Worm (Caenorhabditis elegans) whole organism, late embryonic: Measurements from ENCODE around the gene hcp-1.

Experiments
- F13H6.1 ChIP-seq: sonication (generic microtip); optimal IDR thresholded peaks from 2 replicates; lab custom pipeline; 2016; ENCODE audit warnings: missing genetic modification characterization, missing compliant biosample characterization
- K02D7.2 ChIP-seq: sonication (generic microtip); optimal IDR thresholded peaks from 2 replicates; lab custom pipeline; 2017; ENCODE audit warnings: mild to moderate bottlenecking, missing genetic modification characterization, missing compliant biosample characterization
- K09A11.1 ChIP-seq: sonication (generic microtip); optimal IDR thresholded peaks from 2 replicates; lab custom pipeline; 2017; ENCODE audit warnings: antibody characterized with exemption, mild to moderate bottlenecking, missing genetic modification characterization, missing compliant biosample characterization; ENCODE audit not compliant: insufficient read depth
- Y22D7AL.16 ChIP-seq: sonication (generic microtip); optimal IDR thresholded peaks from 2 replicates; lab custom pipeline; 2016; ENCODE audit warnings: missing genetic modification characterization, missing compliant biosample characterization
- ahr-1 ChIP-seq: sonication (generic microtip); optimal IDR thresholded peaks from 2 replicates; lab custom pipeline; 2016; ENCODE audit warnings: missing genetic modification characterization, missing compliant biosample characterization
- ceh-14 ChIP-seq: sonication (generic microtip); optimal IDR thresholded peaks from 2 replicates; lab custom pipeline; 2016; ENCODE audit warnings: missing genotype, missing genetic modification characterization, missing compliant biosample characterization
- ceh-19 ChIP-seq: fragments of 200-800 bp; sonication (Bioruptor generic); optimal IDR thresholded peaks from 2 replicates; lab custom pipeline; 2018; ENCODE audit warnings: mild to moderate bottlenecking, missing genetic modification characterization, missing compliant biosample characterization
- ceh-2 ChIP-seq: sonication (generic microtip); optimal IDR thresholded peaks from 2 replicates; lab custom pipeline; 2016; ENCODE audit warnings: missing genotype, missing genetic modification characterization, missing compliant biosample characterization
- ceh-22 ChIP-seq: sonication (generic microtip); optimal IDR thresholded peaks from 2 replicates; lab custom pipeline; 2017; ENCODE audit warnings: missing biosample characterization, missing genetic modification characterization
- ceh-48 ChIP-seq: sonication (generic microtip); optimal IDR thresholded peaks from 2 replicates; lab custom pipeline; 2016; ENCODE audit warnings: missing genetic modification characterization, inconsistent platforms, missing compliant biosample characterization
- dmd-4 ChIP-seq: sonication (generic microtip); optimal IDR thresholded peaks from 2 replicates; lab custom pipeline; 2016; ENCODE audit warnings: borderline replicate concordance, missing genetic modification characterization, missing compliant biosample characterization
- dve-1 ChIP-seq: sonication (generic microtip); optimal IDR thresholded peaks from 2 replicates; lab custom pipeline; 2017; ENCODE audit warnings: antibody characterized with exemption, mild to moderate bottlenecking, missing genetic modification characterization, missing compliant biosample characterization
- elt-2 ChIP-seq: sonication (generic microtip); optimal IDR thresholded peaks from 2 replicates; lab custom pipeline; 2016; ENCODE audit warnings: missing genetic modification reagents, missing genetic modification characterization, missing compliant biosample characterization
- elt-4 ChIP-seq: sonication (generic microtip); optimal IDR thresholded peaks from 2 replicates; lab custom pipeline; 2016; ENCODE audit warnings: missing genetic modification characterization, missing compliant biosample characterization
- fax-1 ChIP-seq: sonication (generic microtip); optimal IDR thresholded peaks from 2 replicates; lab custom pipeline; 2016; ENCODE audit warnings: missing genotype, missing genetic modification characterization, missing compliant biosample characterization
- gmeb-2 ChIP-seq: sonication (generic microtip); optimal IDR thresholded peaks from 2 replicates; lab custom pipeline; 2016; ENCODE audit warnings: missing genetic modification characterization, inconsistent platforms, missing compliant biosample characterization
- hlh-13 ChIP-seq: fragments of 200-800 bp; sonication (Bioruptor generic); optimal IDR thresholded peaks from 2 replicates; lab custom pipeline; 2018; ENCODE audit warnings: mild to moderate bottlenecking, missing genetic modification characterization, missing compliant biosample characterization
- hlh-30 ChIP-seq: sonication (generic microtip); optimal IDR thresholded peaks from 2 replicates; lab custom pipeline; 2017; ENCODE audit warnings: antibody characterized with exemption, missing genetic modification characterization, missing compliant biosample characterization; ENCODE audit not compliant: insufficient read depth
- hlh-6 ChIP-seq: sonication (generic microtip); optimal IDR thresholded peaks from 2 replicates; lab custom pipeline; 2016; ENCODE audit warnings: missing genotype, missing genetic modification characterization, missing compliant biosample characterization
- hlh-8 ChIP-seq: sonication (generic microtip); optimal IDR thresholded peaks from 2 replicates; lab custom pipeline; 2016; ENCODE audit warnings: missing genotype, missing genetic modification characterization, missing compliant biosample characterization
- lin-11 ChIP-seq: fragments of 200-800 bp; sonication (Bioruptor generic); optimal IDR thresholded peaks from 2 replicates; lab custom pipeline; 2018; ENCODE audit warnings: mild to moderate bottlenecking, missing genetic modification characterization, missing compliant biosample characterization
- pag-3 ChIP-seq: sonication (generic microtip); optimal IDR thresholded peaks from 2 replicates; lab custom pipeline; 2016; ENCODE audit warnings: missing compliant biosample characterization, missing genetic modification characterization, borderline replicate concordance
- pat-9 ChIP-seq: fragments of 200-800 bp; sonication (Bioruptor generic); optimal IDR thresholded peaks from 2 replicates; lab custom pipeline; 2018; ENCODE audit warnings: mild to moderate bottlenecking, missing genetic modification characterization, moderate library complexity, missing compliant biosample characterization
- pax-1 ChIP-seq: fragments of 150-350 bp; optimal IDR thresholded peaks from 2 replicates; lab custom pipeline; 2014; ENCODE audit warnings: missing biosample characterization, missing genetic modification characterization
- pha-2 ChIP-seq: sonication (generic microtip); optimal IDR thresholded peaks from 2 replicates; lab custom pipeline; 2017; ENCODE audit warnings: mild to moderate bottlenecking, missing genetic modification characterization, missing compliant biosample characterization
- pros-1 ChIP-seq: fragments of 150-350 bp; optimal IDR thresholded peaks from 2 replicates; lab custom pipeline; 2014; ENCODE audit warnings: missing biosample characterization, missing genetic modification reagents, missing genetic modification characterization
- ref-2 ChIP-seq: sonication (generic microtip); optimal IDR thresholded peaks from 2 replicates; lab custom pipeline; 2016; ENCODE audit warnings: missing genetic modification characterization, missing compliant biosample characterization
- sdc-2 ChIP-seq: sonication (generic microtip); optimal IDR thresholded peaks from 2 replicates; lab custom pipeline; 2016; ENCODE audit warnings: missing genotype, missing genetic modification characterization, missing compliant biosample characterization
- syd-9 ChIP-seq: sonication (generic microtip); optimal IDR thresholded peaks from 2 replicates; lab custom pipeline; 2016; ENCODE audit warnings: mild to moderate bottlenecking, missing genetic modification characterization, moderate library complexity, missing compliant biosample characterization
- tbx-2 ChIP-seq: sonication (generic microtip); optimal IDR thresholded peaks from 2 replicates; lab custom pipeline; 2016; ENCODE audit warnings: missing genetic modification characterization, missing compliant biosample characterization
- ttx-3 ChIP-seq: sonication (generic microtip); optimal IDR thresholded peaks from 2 replicates; lab custom pipeline; 2016; ENCODE audit warnings: missing genetic modification reagents, missing genetic modification characterization, missing compliant biosample characterization
- unc-3 ChIP-seq, 2 experiments: fragments of 200-800 bp in 1 of 2; sonication (Bioruptor generic) in 1 of 2; sonication (generic microtip) in 1 of 2; conservative IDR thresholded peaks in 1 of 2; optimal IDR thresholded peaks in 1 of 2; 2 replicates each; pipeline versions ENCODE4 v1.3.6 to Lab custom; 2016 to 2022; ENCODE audit warnings: missing compliant biosample characterization in 2 of 2, missing genetic modification characterization in 2 of 2, missing genetic modification reagents in 1 of 2
- unc-55 ChIP-seq: sonication (generic microtip); optimal IDR thresholded peaks from 2 replicates; lab custom pipeline; 2017; ENCODE audit warnings: missing biosample characterization, missing genetic modification reagents, missing genetic modification characterization
- unc-86 ChIP-seq: sonication (generic microtip); optimal IDR thresholded peaks from 2 replicates; lab custom pipeline; 2016; ENCODE audit warnings: missing genetic modification characterization, missing compliant biosample characterization

hcp-1 gene

DNA sequence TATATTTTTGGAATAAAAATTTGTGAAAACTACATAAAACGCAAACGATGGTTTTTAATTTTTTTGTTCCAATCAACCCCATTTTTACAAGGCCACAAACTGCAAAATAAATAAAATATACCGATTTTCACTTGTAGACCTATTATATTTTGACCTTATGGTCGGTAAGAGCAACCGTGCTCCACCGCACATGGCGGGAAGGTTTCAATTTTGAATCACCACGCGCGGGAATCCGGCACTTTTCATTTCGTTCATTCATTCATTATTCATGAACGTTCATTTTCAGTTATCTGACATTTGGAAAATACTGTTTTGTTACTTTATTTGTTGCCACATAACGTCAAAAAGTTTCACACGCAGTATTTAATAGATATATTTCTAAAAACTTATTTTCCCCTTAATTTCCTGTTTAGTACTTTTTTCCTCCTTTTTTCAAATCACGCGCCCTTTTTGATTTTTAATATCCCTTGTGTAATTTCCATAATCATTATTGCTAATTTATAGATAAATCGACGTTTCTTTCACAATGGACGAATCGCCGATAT is at the start of gene hcp-1:
TSS of gene hcp-1 (plus strand) at position 495 of the 545 bp plus-strand sequence.
- no peak for TF ChIP-seq ref-2 (tag; lab: Kevin White, UChicago)
- no peak for TF ChIP-seq dmd-4
- TF ChIP-seq F13H6.1: no peak
- TF ChIP-seq elt-2 (tag; lab: Kevin White, UChicago): no peak
- TF ChIP-seq syd-9 (tag; lab: Kevin White, UChicago): no peak
- TF ChIP-seq, all 69 proteins: peak for 0

DNA sequence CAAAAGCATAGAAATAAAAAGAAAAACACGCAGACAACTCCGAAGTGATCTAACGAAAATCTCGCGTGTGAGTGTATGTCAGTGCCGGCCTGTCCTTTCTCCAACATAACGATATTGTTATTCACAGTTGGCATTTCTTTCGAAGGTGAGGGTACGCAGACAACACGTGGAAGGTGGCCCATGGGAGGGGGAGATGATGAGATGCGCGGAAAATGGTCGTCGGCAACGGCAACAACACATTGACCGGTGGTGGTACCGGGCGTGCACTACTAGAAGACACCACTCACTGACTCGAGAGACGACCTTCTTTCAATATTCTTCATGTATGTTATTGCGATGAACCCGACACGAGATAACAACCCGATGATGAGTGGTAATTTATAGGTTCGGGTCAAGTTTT is 49.0 kb upstream of the hcp-1 start:
- TF ChIP-seq pat-9 (tag; lab: Kevin White, UChicago) (no peak), K09A11.1 (no peak), ref-2 (tag; lab: Kevin White, UChicago) (peak; percentile 61), unc-55 (GFP tag; lab: Kevin White, UChicago) (no peak), tbx-2 (tag; lab: Kevin White, UChicago) (peak; percentile 41), ceh-48 (tag; lab: Kevin White, UChicago) (no peak), gmeb-2 (tag; lab: Kevin White, UChicago) (no peak), dve-1 (no peak), pros-1 (no peak), elt-4 (no peak)

DNA sequence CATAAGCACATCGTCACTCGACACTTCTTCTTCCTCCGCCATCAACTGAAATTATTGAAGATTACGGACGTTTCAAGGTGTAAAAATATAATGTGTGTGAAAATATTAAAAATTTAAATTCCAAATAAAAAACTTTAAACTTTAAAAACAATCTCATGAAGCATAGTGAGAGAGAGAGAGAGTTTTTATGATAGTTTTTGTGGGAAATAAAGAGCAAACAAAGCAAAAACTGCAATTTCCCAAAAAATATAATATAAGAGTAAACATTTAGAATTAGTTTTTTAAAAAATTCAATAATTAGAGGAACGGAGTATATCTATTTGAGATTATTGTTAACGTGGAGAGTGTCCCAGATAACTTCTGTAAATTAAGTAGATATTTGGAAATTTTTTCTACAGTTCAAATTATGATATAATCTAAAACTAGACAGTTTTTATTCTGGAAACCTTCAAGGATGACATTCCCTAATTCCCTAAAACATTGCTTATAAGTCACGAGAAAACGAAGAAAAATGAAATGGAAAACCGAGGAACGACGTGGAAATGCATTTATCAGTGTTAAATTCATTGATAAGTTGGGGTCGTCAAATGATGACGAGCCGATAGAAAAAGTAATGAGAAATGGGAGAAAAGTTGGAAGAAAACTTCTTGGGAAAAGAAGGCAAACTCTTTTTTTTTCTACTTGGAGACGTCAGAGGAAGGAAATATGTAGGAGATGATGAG is 47.4 kb upstream of the hcp-1 start, which contains the start of gene dre-1:
TSS of gene dre-1 (minus strand) at position 51 of the 722 bp plus-strand sequence.
- TF ChIP-seq dmd-4 (no peak), ceh-22 (tag; lab: Kevin White, UChicago) (no peak), pax-1 (tag; lab: Kevin White, UChicago) (no peak), hlh-6 (tag; lab: Kevin White, UChicago) (no peak), hlh-13 (no peak), pag-3 (no peak), unc-86 (tag; lab: Kevin White, UChicago) (no peak), ceh-48 (tag; lab: Kevin White, UChicago) (no peak), hlh-30 (tag; lab: Kevin White, UChicago) (no peak), K02D7.2 (tag; lab: Kevin White, UChicago) (no peak), pha-2 (no peak)

DNA sequence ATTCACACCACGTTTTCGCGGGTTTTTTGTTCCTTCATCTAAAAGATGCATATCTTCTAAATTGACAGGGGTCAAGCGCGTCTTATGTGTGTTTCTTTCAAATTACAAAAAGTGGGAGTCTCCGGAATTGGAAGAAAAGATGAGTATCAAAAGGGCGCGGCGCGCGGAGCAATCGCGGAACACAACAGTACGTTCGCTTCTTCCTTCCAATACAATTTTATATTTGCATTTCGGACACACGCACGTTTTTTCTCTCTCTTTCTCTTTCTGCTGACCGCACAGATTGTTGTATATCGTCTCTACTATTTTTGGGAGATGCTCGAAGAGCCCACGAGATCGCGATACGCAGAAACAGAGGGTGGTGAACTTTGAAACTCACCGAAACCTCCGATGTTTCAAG is 45.7 kb upstream of the hcp-1 start:
- TF ChIP-seq ahr-1 (no peak), dve-1 (no peak), pat-9 (tag; lab: Kevin White, UChicago) (no peak), unc-86 (tag; lab: Kevin White, UChicago) (no peak), ceh-19 (GFP tag; lab: Kevin White, UChicago) (no peak), ceh-14 (no peak), Y22D7AL.16 (tag; lab: Kevin White, UChicago) (no peak), unc-3 (GFP tag; conservative IDR thresholded peaks at IDR 0.05; lab: Robert Waterston, UW) (no peak), unc-3 (tag; optimal IDR thresholded peaks at IDR 0.05; lab: Kevin White, UChicago) (no peak), ceh-2 (tag; lab: Kevin White, UChicago) (no peak), fax-1 (no peak), sdc-2 (tag; lab: Kevin White, UChicago) (no peak), unc-55 (GFP tag; lab: Kevin White, UChicago) (no peak), ceh-22 (tag; lab: Kevin White, UChicago) (no peak), hlh-8 (tag; lab: Kevin White, UChicago) (no peak), lin-11 (no peak), ttx-3 (tag; lab: Kevin White, UChicago) (no peak), ceh-48 (tag; lab: Kevin White, UChicago) (no peak), dmd-4 (no peak)
